Fruit fly (Drosophila melanogaster): ENCODE results near the gene CG17027.

Gene CG17027

DNA sequence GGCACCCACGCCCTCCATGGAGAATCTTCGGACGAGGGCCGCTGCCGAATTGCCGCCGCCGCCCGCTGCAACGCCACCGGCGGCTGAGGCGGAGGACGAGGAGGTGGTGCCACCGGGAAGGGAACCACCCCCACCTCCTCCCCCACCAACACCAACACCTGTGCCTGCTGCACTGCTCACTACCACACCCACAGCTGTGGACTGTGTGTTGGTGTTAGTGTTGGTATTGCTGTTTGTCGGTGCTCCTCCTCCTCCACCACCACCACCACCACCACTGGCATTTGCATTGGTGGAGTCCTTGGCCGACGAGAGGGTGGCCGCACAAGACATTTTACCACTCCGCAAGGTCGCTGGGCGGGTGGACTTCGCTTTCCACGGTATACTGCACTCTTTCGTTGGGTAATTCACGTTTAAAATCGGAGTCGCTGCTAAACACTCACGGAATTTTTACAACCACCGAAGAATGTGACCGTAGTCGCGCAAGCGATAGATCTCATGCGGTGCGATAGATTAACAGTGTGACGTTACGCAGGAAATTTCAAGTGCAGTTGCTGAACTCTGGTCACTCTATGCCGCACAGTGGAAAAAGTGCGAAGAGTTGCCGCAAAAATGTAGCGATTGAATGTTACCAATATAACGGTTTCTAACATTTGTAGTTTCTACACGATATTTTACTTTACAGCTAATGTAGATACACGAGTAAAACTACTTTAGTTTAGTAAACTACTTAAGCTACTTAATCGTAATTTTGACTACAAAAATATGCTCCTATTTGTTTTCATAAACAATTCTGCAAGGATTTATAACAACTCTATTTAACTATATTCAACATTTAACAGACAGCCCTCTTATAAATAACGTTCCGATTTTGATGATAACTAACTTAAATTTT, 31.7 kb downstream of the CG17027 start, which contains the start of gene mib1:
Gene mib1 (minus strand): TSS at position 494 of the 892 bp plus-strand sequence.
- TF ChIP-seq CG17801 (GFP tag; optimal IDR thresholded peaks at IDR 0.05; ENCODE audit: partially characterized antibody) = peak; percentile 21

DNA sequence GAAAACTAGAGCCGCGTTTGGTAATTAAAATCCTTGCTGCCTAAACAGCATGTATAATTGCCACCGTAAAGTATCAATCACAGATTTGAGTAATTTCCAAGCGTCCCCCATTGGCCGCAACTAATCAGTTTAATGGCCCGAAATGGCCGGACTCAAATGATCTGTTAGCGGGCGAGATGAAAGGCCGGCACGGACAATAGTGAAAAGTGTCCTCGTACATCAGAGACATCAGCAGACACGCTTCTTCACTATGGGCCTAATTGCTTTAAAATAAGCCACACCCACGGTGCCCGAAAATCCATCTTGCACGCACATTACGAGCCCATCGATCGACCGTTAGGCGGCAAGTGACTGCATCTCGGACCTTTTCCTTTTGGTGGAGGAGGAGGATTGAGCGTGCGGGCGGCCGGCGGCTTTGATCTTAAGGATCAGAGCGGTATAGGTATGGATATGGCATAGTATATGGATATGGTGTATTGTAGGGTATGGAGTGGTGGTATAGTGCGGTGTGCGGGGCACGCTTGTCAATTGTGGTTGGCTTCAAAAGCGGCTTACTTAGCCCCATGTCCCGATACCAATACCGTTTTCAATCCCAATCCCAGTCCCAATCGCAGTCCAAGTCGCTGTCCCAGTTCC, 32.5 kb downstream of the CG17027 start:
- TF ChIP-seq CG17801 (GFP tag; optimal IDR thresholded peaks at IDR 0.05; ENCODE audit: partially characterized antibody) = no peak

DNA sequence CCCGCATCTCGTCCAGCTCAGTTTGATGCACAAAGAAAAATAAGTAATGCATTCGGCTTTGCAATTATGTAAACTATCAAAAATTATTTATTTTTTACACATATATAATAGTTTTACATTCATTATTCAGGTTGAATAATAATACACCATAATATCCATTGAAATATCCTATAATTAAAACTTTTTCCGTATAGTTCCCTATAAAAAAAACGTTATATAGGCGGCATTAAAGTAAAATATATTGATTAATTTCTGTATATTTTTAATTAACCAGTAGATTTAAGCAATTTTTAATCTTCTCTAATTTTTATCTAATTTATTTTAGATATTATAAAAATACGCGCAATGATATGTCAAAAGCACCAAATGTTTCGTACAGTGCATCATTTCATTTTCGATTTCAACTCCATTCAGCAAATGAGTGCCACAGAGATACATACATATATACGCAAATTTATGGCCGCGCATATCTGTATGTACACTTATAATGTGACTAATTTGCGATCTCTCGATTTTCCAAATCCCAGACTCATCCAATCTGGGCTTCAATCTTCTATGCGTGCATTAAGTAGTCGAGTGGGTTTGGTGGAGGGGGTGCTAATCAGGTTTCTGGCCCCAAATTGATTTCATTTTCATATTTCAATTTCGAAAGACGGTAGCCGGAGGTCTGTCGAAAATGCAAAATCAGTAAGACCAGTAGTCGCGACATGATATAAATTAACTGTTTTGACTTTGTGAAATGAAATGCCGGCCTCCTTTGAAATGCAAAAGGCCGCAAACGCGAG, 33.5 kb downstream of the CG17027 start:
- no peak for TF ChIP-seq CG17801 (GFP tag; optimal IDR thresholded peaks at IDR 0.05; ENCODE audit: partially characterized antibody)

DNA sequence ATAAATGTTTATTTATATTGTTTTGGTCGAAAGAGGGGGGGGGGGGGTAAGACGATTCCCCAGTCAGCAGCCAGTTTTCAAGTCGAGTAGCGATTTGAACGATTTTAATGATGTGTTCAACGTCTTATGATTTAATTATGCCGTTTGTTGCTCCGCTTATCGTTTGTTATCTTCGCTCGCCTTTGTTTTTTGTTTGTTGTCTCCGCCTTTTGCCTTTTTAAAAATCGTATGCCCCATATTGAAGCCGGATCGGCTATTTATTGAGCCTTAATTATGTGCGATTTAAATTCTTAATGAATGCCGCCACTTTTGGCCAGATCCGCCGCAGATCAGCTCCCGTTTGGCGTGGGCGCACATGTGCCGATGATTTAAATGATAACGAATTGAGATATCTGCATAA, 34.6 kb downstream of the CG17027 start:
- TF ChIP-seq CG17801 (GFP tag; optimal IDR thresholded peaks at IDR 0.05; ENCODE audit: partially characterized antibody) = no peak

DNA sequence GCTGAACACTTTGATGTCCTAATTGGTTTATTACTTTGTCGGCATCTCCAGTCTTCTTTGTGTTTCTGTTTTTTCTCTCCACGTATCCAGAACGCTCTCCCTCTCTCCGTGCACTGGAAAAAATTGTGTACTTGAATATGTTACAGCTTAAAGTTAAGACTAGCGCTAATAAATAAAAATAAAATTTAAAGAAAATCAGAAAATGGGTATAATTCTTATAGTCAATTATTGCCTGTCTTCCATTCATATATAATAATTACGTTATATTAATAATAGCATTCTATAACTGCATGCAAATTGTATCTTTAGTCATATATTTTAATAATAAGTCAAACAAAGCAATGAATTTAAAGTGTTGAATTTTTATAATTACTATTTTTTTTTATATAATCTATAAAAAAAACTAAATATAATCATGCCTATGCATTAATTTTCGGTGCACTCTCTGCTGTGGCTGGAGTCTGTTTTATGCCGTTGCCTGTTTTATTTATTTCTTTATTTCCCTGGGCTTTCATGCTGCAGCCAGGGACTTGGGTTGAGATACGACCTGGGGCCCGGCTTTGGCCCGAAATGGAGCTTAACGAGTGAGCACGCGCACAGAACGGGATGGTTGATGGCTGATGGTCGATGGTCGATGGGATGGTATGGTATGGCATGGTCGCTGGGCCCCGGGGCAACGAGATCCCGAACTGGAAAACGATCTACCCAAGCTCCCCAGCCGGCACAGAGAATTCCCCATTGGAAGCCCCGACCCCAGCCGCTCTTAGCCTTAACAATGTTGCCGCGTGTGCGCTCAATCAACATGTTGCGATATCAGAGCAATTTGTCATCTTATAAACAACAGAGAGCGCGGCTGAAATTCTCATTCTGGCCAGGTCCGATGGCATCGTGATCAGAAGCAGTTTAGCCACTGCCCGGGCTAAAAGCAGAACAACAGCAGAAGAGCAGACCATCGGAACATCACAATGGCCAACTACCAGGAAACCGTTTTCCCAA, 36.2 kb downstream of the CG17027 start:
- no peak for TF ChIP-seq CG17801 (GFP tag; optimal IDR thresholded peaks at IDR 0.05; ENCODE audit: partially characterized antibody)

DNA sequence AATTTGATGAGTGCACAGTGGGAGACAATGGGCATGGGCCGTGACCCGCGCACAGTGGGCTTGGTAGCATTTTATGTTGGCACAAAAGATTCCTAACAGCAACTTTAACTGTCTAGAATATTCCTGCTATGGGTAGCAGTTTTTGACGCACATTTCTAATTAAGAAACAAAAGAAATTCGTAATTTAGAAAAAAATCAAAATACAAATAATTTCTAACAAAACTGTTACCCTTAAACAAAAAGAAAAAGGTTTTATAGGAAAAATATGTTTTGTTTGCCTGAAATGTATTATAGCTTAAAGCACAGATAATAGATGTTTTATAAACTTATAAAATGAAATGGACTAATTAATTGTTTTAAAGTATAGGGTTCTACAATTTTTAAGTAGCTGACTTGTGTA, 37.0 kb downstream of the CG17027 start:
- no peak for TF ChIP-seq CG17801 (GFP tag; optimal IDR thresholded peaks at IDR 0.05; ENCODE audit: partially characterized antibody)

DNA sequence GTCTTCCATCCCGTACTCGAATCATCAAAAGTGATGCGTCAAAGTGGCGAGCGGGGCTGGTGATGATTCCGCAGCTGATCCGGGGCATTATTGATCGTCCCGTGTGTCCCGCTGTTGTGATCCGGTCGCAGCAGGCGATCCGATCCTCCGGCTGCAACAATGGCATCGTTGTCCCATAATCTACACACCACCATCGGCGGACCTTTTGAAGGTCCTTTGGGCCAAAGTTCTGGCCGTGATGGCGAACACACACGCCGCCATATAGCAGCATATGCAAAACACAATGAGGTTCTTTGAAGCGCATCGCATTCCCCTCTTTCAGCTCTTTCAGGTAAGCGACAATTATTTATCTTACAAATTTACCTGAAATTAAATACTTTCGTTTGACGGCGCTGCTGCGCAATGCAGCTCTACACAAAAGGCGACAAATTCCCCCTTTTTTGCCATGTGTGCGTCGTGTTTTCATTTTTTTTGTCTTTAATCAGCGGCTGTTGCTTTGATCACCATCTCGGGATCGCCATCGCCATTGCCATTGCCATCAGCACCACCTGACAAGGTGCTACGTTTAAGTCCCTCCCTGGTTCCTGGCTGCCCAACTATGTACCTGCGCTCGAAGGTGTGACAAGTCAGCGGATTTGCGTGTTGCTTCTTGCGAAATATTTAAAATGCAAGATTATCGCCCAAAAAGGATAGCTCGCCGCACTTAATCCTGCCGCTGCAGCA, 37.8 kb downstream of the CG17027 start:
- TF ChIP-seq CG17801 (GFP tag; optimal IDR thresholded peaks at IDR 0.05; ENCODE audit: partially characterized antibody) = no peak

DNA sequence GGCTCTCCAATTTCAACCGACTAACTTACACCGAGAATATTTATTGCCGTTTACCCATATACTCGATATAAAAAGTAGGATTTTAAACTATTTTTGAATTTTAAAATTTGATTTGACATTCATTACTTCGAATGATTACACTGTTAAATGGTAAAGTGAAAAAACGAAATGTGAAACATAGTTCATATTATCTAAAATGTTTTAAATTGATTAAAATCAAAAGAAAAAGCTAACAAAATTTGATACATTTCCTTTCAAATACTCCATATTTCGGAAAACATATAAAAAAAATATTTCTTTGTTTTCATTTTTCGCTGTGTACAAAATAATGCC, 38.3 kb downstream of the CG17027 start:
- TF ChIP-seq CG17801 (GFP tag; optimal IDR thresholded peaks at IDR 0.05; ENCODE audit: partially characterized antibody) = no peak

DNA sequence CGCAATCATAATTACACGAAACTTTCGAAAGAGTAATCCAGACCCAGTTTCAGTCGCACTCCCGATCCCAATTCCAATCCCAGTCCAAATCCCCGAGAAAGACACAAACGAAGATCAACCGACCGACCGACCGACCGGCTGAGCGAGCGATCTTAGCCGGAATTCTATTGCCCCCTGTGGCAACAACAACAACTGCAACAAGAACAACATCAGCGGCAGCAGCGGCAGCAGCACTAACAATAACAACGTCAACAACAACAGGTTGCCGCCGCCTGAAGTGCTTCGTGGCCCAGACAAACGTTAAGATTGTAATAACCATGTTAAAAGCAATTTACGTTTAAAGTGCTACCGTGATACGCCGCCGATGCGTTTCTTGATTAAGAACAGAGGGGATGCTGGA, 38.8 kb downstream of the CG17027 start:
- no peak for TF ChIP-seq CG17801 (GFP tag; optimal IDR thresholded peaks at IDR 0.05; ENCODE audit: partially characterized antibody)

DNA sequence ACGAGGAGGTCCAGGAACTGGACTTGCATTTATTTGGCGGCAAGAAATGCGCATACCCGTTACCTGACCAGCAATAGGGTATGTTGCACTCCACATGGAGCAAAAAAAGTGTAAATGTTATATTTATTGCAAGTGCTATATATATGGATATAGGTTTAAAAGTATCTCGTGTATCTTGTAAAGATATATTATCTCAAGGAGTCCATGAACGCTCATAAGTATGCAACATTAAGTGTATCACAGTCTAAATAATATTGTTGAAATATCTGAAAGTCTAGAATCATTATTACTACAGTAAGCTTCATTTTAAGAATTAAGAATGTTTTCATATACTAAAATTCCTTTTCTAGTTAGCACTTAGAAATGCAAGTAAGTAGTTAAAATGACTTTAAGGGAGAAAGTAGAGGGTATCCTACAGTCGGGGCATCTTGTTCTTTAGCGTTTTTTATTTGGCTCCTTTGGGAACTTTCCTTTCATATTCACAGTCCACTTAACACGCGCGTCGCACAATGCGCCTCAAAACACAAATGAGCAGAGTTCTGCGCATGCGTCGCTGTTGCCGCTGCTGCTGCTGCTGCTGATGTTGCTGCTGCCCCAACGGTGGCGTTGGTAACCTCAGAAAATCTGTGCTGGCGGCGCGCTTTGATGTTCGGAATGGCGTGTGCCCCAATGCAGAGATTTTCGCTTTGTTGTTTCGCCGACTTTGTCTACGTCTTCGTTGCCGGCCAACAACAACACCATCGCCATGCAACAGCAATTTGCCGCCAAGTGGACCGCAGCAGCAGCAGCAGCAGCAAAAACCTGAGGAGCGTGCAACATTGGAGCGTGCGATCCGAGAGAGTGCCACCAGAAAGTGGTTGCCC, 39.5 kb downstream of the CG17027 start:
- TF ChIP-seq CG17801 (GFP tag; optimal IDR thresholded peaks at IDR 0.05; ENCODE audit: partially characterized antibody) = no peak

DNA sequence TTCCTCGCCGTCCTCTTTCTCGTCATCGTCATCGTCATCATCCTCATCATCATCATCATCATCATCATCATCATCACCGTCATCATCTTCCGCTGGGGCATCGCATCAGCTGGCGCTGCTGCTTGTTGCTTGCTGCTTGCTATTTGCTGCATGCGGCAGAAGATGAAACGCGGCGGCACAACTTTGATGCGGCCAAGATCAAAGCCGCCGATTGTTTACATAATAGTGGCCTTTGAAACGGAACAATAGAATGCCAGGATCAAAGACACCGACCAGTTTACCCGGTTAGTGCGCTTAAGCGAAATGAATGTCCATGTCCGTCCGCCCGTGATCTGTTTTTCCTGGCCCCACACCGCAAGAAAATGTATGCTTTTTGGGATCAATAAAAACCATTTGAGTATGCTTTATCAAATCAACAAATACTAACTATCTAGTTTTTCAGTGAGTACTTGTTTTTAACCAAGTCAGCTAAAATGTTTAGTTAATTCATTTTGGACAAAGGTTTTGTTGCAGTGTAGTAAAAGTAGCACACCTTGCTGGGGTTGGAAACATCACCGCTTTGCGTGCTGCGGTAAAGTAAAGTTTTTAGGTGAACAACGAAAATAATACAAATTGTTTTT, 41.3 kb downstream of the CG17027 start:
- TF ChIP-seq CG17801 (GFP tag; optimal IDR thresholded peaks at IDR 0.05; ENCODE audit: partially characterized antibody) = no peak

DNA sequence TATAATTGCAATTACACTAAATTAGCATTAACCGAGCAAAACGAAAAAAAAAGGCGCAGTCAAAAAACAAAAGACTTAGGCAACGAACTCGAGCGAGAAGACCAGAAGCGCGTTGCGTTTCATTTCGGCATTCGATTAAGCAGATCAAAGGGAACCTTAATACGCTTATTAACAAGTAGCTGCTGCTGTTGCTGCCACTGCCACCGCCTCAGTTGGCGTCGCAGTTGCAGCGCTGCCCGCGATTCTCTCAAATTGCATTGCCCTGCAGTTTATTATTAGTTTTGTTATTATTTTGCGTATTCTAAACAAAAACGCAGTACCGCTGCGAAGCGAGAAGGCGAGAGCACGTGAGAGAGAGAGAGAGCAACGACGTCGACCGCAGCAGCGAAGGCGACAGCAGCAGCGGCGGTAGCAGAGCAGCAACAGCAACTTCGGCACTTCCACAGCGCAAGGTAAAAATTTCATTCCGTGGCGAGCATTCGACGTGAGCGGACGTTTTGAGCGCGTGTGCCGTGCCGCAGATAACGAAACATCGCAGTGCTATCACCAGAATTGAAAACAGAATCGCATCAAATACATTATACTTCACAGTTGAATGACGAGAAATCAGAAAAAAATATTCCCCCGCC, 43.2 kb downstream of the CG17027 start, which contains the start of gene Notum:
Gene Notum (plus strand): TSS at position 461 of the 629 bp plus-strand sequence.
- no peak for TF ChIP-seq CG17801 (GFP tag; optimal IDR thresholded peaks at IDR 0.05; ENCODE audit: partially characterized antibody)

All from ovary, adult (tissue).